Worm (Caenorhabditis elegans): ENCODE data around the gene ZC376.8.

ce11 chrV:14215106-14215505 lies 35.1 kb downstream of the ZC376.8 start, which contains the start of gene T16A9.5:
- TF ChIP-seq unc-39 (tag; optimal IDR thresholded peaks at IDR 0.05) (no peak), mdl-1 (tag; optimal IDR thresholded peaks at IDR 0.05) (no peak), nhr-77 (tag; optimal IDR thresholded peaks at IDR 0.05) (no peak), zag-1 (tag; optimal IDR thresholded peaks at IDR 0.05) (no peak), nhr-25 (tag; optimal IDR thresholded peaks at IDR 0.05) (no peak), nhr-11 (tag; optimal IDR thresholded peaks at IDR 0.05) (no peak), aly-2 (tag; optimal IDR thresholded peaks at IDR 0.05) (no peak)
